Worm (Caenorhabditis elegans) whole organism, young adult: Measurements from ENCODE around the gene C31B8.7.

Experiments used
- D2030.7 ChIP-seq: fragments of 200-800 bp; sonication (Bioruptor generic); IDR thresholded peaks from 2 replicates; pipeline ENCODE4 v1.3.6; 2022; ENCODE audit warnings: missing genetic modification reagents, missing genetic modification characterization, missing compliant biosample characterization
- F22D6.2 ChIP-seq: sonication (generic microtip); optimal IDR thresholded peaks from 2 replicates; lab custom pipeline; 2016; ENCODE audit warnings: mild to moderate bottlenecking, missing genetic modification characterization, missing compliant biosample characterization
- T07F8.4 ChIP-seq: sonication (generic microtip); optimal IDR thresholded peaks from 2 replicates; lab custom pipeline; 2016; ENCODE audit warnings: mild to moderate bottlenecking, missing genetic modification characterization, moderate library complexity, missing compliant biosample characterization
- him-1 ChIP-seq: sonication (generic microtip); optimal IDR thresholded peaks from 2 replicates; lab custom pipeline; 2016; ENCODE audit warnings: missing genotype, missing genetic modification reagents, missing genetic modification characterization, missing compliant biosample characterization
- hlh-12 ChIP-seq: sonication (generic microtip); optimal IDR thresholded peaks from 2 replicates; lab custom pipeline; 2016; ENCODE audit warnings: missing genetic modification characterization, missing compliant biosample characterization
- madf-10 ChIP-seq: sonication (generic microtip); optimal IDR thresholded peaks from 2 replicates; lab custom pipeline; 2016; ENCODE audit warnings: mild to moderate bottlenecking, missing genetic modification characterization, missing compliant biosample characterization
- mxl-1 ChIP-seq: sonication (generic microtip); optimal IDR thresholded peaks from 2 replicates; lab custom pipeline; 2016; ENCODE audit warnings: missing genetic modification characterization, missing compliant biosample characterization
- sea-2 ChIP-seq: fragments of 200-800 bp; sonication (Bioruptor generic); IDR thresholded peaks from 2 replicates; pipeline ENCODE4 v1.3.6; 2022; ENCODE audit warnings: missing genetic modification characterization, missing compliant biosample characterization
- snpc-4 ChIP-seq, 5 experiments: fragments of 150-350 bp in 1 of 5; sonication (generic microtip) in 4 of 5; optimal IDR thresholded peaks; 2 replicates each; lab custom pipeline; 2014 to 2018; ENCODE audit warnings: missing genetic modification characterization in 5 of 5, missing biosample characterization in 3 of 5, antibody characterized with exemption in 2 of 5, mild to moderate bottlenecking in 2 of 5, missing compliant biosample characterization in 2 of 5, missing genotype in 2 of 5, moderate library complexity in 2 of 5, missing genetic modification reagents in 1 of 5
- unc-130 ChIP-seq: sonication (generic microtip); optimal IDR thresholded peaks from 2 replicates; lab custom pipeline; 2016; ENCODE audit warnings: missing genetic modification reagents, missing genetic modification characterization, missing compliant biosample characterization
- unc-62 ChIP-seq: fragments of 150-350 bp; optimal IDR thresholded peaks from 2 replicates; lab custom pipeline; 2014; ENCODE audit warnings: missing biosample characterization, missing genetic modification reagents, missing genetic modification characterization
- zim-3 ChIP-seq: sonication (generic microtip); optimal IDR thresholded peaks from 2 replicates; lab custom pipeline; 2017; ENCODE audit warnings: mild to moderate bottlenecking, missing genetic modification characterization, moderate library complexity, missing compliant biosample characterization
- ztf-22 ChIP-seq: fragments of 200-800 bp; sonication (Bioruptor generic); optimal IDR thresholded peaks from 2 replicates; lab custom pipeline; 2018; ENCODE audit warnings: mild to moderate bottlenecking, missing genetic modification characterization, moderate library complexity, missing compliant biosample characterization

- TF ChIP-seq ztf-22 = no peak
- no peak for TF ChIP-seq unc-62 (GFP tag; lab: Kevin White, UChicago)
- no peak for TF ChIP-seq sea-2 (GFP tag; lab: Robert Waterston, UW)
- no peak for TF ChIP-seq hlh-12 (tag; lab: Kevin White, UChicago)
- no peak for TF ChIP-seq unc-130
- no peak for TF ChIP-seq him-1
- TF ChIP-seq mxl-1 (tag; lab: Kevin White, UChicago) = no peak
- TF ChIP-seq zim-3 (tag; lab: Kevin White, UChicago) = no peak
- TF ChIP-seq T07F8.4 (tag; lab: Kevin White, UChicago) = no peak
- TF ChIP-seq madf-10 (tag; lab: Kevin White, UChicago) = no peak
- no peak for TF ChIP-seq snpc-4 (GFP tag; optimal IDR thresholded peaks at IDR 0.05; lab: Kevin White, UChicago)
- TF ChIP-seq snpc-4 (tag; optimal IDR thresholded peaks at IDR 0.05; lab: Kevin White, UChicago) = no peak
- TF ChIP-seq D2030.7 (GFP tag; lab: Robert Waterston, UW) = no peak
- TF ChIP-seq F22D6.2 (tag; lab: Kevin White, UChicago) = no peak
Observed at ce11 chrV:2941405-2941804, 38.3 kb upstream of the C31B8.7 start, which contains the start of gene srw-143.
